Fruit fly (Drosophila melanogaster) whole organism: ENCODE data around the gene P5cr.

Experiments used
- CG8478 ChIP-seq: fragments of >200 bp; optimal IDR thresholded peaks from 2 replicates; lab custom pipeline; 2018; ENCODE audit warnings: inconsistent platforms
- Dll ChIP-seq: fragments of >200 bp; optimal IDR thresholded peaks from 2 replicates; lab custom pipeline; 2017
- EcR ChIP-seq, 2 experiments: fragments of >200 bp; optimal IDR thresholded peaks; 2 replicates each; lab custom pipeline; 2017; ENCODE audit warnings: missing biosample characterization in 2 of 2, missing genetic modification characterization in 2 of 2, missing genetic modification reagents in 2 of 2
- pan ChIP-seq: fragments of >200 bp; optimal IDR thresholded peaks from 2 replicates; lab custom pipeline; 2017
- psq ChIP-seq: fragments of >200 bp; optimal IDR thresholded peaks from 2 replicates; lab custom pipeline; 2017
- usp ChIP-seq: fragments of >200 bp; optimal IDR thresholded peaks from 2 replicates; lab custom pipeline; 2017; ENCODE audit warnings: missing biosample characterization, missing genetic modification characterization, mixed read lengths

- TF ChIP-seq psq: no peak
- no peak for TF ChIP-seq CG8478 (lab: Kevin White, UChicago)
- TF ChIP-seq usp: no peak
- TF ChIP-seq EcR (GFP tag; optimal IDR thresholded peaks at IDR 0.05; lab: Kevin White, UChicago): no peak
- TF ChIP-seq pan (lab: Kevin White, UChicago): no peak
- no peak for TF ChIP-seq Dll
Observed at dm6 chr3R:19027165-19027564, 1.6 kb upstream of the P5cr start, which contains the start of gene NP15.6.
